Fruit fly (Drosophila melanogaster) whole organism, embryonic: ENCODE measurements around the gene CG5265.

Source experiments
- Bteb2 ChIP-seq: fragments of 200-800 bp; sonication (Bioruptor generic); optimal IDR thresholded peaks from 2 replicates; lab custom pipeline; 2016; ENCODE audit warnings: missing biosample characterization, missing genetic modification characterization
- CG11723 ChIP-seq: fragments of 200-800 bp; sonication (Bioruptor generic); optimal IDR thresholded peaks from 2 replicates; lab custom pipeline; 2017; ENCODE audit warnings: missing biosample characterization, mild to moderate bottlenecking, missing genetic modification characterization
- CG12744 ChIP-seq: fragments of 200-800 bp; sonication (Bioruptor generic); optimal IDR thresholded peaks from 2 replicates; lab custom pipeline; 2016; ENCODE audit warnings: missing biosample characterization, missing genetic modification characterization
- CG13123 ChIP-seq: fragments of 200-800 bp; sonication (Bioruptor generic); optimal IDR thresholded peaks from 2 replicates; lab custom pipeline; 2016; ENCODE audit warnings: missing biosample characterization, missing genetic modification characterization
- CG13296 ChIP-seq: fragments of 200-800 bp; sonication (Bioruptor generic); optimal IDR thresholded peaks from 3 replicates; lab custom pipeline; 2018; ENCODE audit warnings: missing biosample characterization, mild to moderate bottlenecking, missing genetic modification characterization
- CG14860 ChIP-seq: fragments of 200-800 bp; sonication (Bioruptor generic); IDR thresholded peaks from 3 replicates; pipeline ENCODE4 v1.3.6; 2022; ENCODE audit warnings: missing biosample characterization, missing genetic modification characterization; ENCODE audit not compliant: partially characterized antibody
- CG1647 ChIP-seq: fragments of 200-800 bp; sonication (Bioruptor generic); optimal IDR thresholded peaks from 3 replicates; lab custom pipeline; 2016; ENCODE audit warnings: missing biosample characterization, missing genetic modification characterization
- CG16815 ChIP-seq: fragments of 200-800 bp; sonication (Bioruptor generic); optimal IDR thresholded peaks from 3 replicates; lab custom pipeline; 2017; ENCODE audit warnings: missing biosample characterization, mild to moderate bottlenecking, missing genetic modification characterization
- CG17186 ChIP-seq: fragments of 200-800 bp; sonication (Bioruptor generic); optimal IDR thresholded peaks from 3 replicates; lab custom pipeline; 2017; ENCODE audit warnings: missing biosample characterization, missing genetic modification reagents, missing genetic modification characterization
- CG18764 ChIP-seq: fragments of 200-800 bp; sonication (Bioruptor generic); optimal IDR thresholded peaks from 3 replicates; lab custom pipeline; 2016; ENCODE audit warnings: missing biosample characterization, missing genetic modification characterization
- CG34376 ChIP-seq: fragments of 200-800 bp; sonication (Bioruptor generic); optimal IDR thresholded peaks from 2 replicates; lab custom pipeline; 2018; ENCODE audit warnings: missing biosample characterization, mild to moderate bottlenecking, missing genetic modification characterization
- CG3838 ChIP-seq: fragments of 200-800 bp; sonication (Bioruptor generic); optimal IDR thresholded peaks from 3 replicates; lab custom pipeline; 2016; ENCODE audit warnings: missing biosample characterization, missing genetic modification characterization
- CG8359 ChIP-seq: fragments of 200-800 bp; sonication (Bioruptor generic); optimal IDR thresholded peaks from 2 replicates; lab custom pipeline; 2017; ENCODE audit warnings: missing biosample characterization, mild to moderate bottlenecking, missing genetic modification characterization, borderline replicate concordance
- CG9932 ChIP-seq: fragments of 200-800 bp; sonication (Bioruptor generic); IDR thresholded peaks from 2 replicates; pipeline ENCODE4 v1.3.6; 2022; ENCODE audit warnings: missing biosample characterization, missing genetic modification characterization
- Dbx ChIP-seq: fragments of 200-800 bp; sonication (Bioruptor generic); IDR thresholded peaks from 3 replicates; pipeline ENCODE4 v1.3.6; 2022; ENCODE audit warnings: missing biosample characterization, missing genetic modification characterization
- Max ChIP-seq: fragments of 200-800 bp; sonication (Bioruptor generic); optimal IDR thresholded peaks from 2 replicates; lab custom pipeline; 2016; ENCODE audit warnings: missing biosample characterization, mild to moderate bottlenecking, missing genetic modification characterization
- NFAT ChIP-seq: fragments of 200-800 bp; sonication (Bioruptor generic); IDR thresholded peaks from 2 replicates; pipeline ENCODE4 v1.3.6; 2022; ENCODE audit warnings: missing biosample characterization, missing genetic modification characterization
- NfI ChIP-seq: fragments of 200-800 bp; sonication (Bioruptor generic); optimal IDR thresholded peaks from 3 replicates; lab custom pipeline; 2018; ENCODE audit warnings: missing biosample characterization, mild to moderate bottlenecking, missing genetic modification characterization, moderate library complexity
- Opbp ChIP-seq: fragments of 200-800 bp; sonication (Bioruptor generic); IDR thresholded peaks from 3 replicates; pipeline ENCODE4 v1.3.6; 2022; ENCODE audit warnings: missing biosample characterization, missing genetic modification characterization; ENCODE audit not compliant: partially characterized antibody
- Ptx1 ChIP-seq: fragments of 200-800 bp; sonication (Bioruptor generic); IDR thresholded peaks from 2 replicates; pipeline ENCODE4 v1.3.6; 2022; ENCODE audit warnings: missing biosample characterization, missing genetic modification characterization
- Trl ChIP-seq, 3 experiments: fragments of >200 bp in 2 of 3; fragments of 200-800 bp in 1 of 3; sonication (Bioruptor generic) in 1 of 3; optimal IDR thresholded peaks; 2 replicates in 1 of 3; 3 replicates in 2 of 3; lab custom pipeline; 2016 to 2017; ENCODE audit warnings: missing biosample characterization in 1 of 3, missing genetic modification characterization in 1 of 3
- Xbp1 ChIP-seq: fragments of 200-800 bp; sonication (Bioruptor generic); optimal IDR thresholded peaks from 3 replicates; lab custom pipeline; 2016; ENCODE audit warnings: missing biosample characterization, mild to moderate bottlenecking, missing genetic modification characterization
- Xrp1 ChIP-seq: fragments of 200-800 bp; sonication (Bioruptor generic); IDR thresholded peaks from 2 replicates; pipeline ENCODE4 v1.3.6; 2022; ENCODE audit warnings: missing biosample characterization, missing genetic modification characterization
- ab ChIP-seq: fragments of 200-800 bp; sonication (Bioruptor generic); optimal IDR thresholded peaks from 2 replicates; lab custom pipeline; 2016; ENCODE audit warnings: missing biosample characterization, missing genetic modification characterization
- disco-r ChIP-seq: fragments of 200-800 bp; sonication (Bioruptor generic); optimal IDR thresholded peaks from 2 replicates; lab custom pipeline; 2016; ENCODE audit warnings: missing biosample characterization, missing genetic modification characterization
- fd3F ChIP-seq: fragments of 200-800 bp; sonication (Bioruptor generic); optimal IDR thresholded peaks from 2 replicates; lab custom pipeline; 2018; ENCODE audit warnings: missing biosample characterization, mild to moderate bottlenecking, missing genetic modification characterization, moderate library complexity
- gem ChIP-seq: fragments of 200-800 bp; sonication (Bioruptor generic); optimal IDR thresholded peaks from 2 replicates; lab custom pipeline; 2019; ENCODE audit warnings: missing biosample characterization, mild to moderate bottlenecking, missing genetic modification characterization, moderate library complexity
- jigr1 ChIP-seq: fragments of 200-800 bp; sonication (Bioruptor generic); IDR thresholded peaks from 3 replicates; pipeline ENCODE4 v1.3.6; 2022; ENCODE audit warnings: missing biosample characterization, missing genetic modification characterization
- nmo ChIP-seq: fragments of 200-800 bp; sonication (Bioruptor generic); optimal IDR thresholded peaks from 2 replicates; lab custom pipeline; 2018; ENCODE audit warnings: missing biosample characterization, mild to moderate bottlenecking, missing genetic modification characterization, moderate library complexity
- psq ChIP-seq: fragments of 200-800 bp; sonication (Bioruptor generic); optimal IDR thresholded peaks from 2 replicates; lab custom pipeline; 2017; ENCODE audit warnings: missing biosample characterization, missing genetic modification characterization
- slbo ChIP-seq: fragments of 200-800 bp; sonication (Bioruptor generic); IDR thresholded peaks from 2 replicates; pipeline ENCODE4 v1.3.6; 2022; ENCODE audit warnings: missing biosample characterization, missing genetic modification characterization
- trem ChIP-seq: fragments of 200-800 bp; optimal IDR thresholded peaks from 3 replicates; lab custom pipeline; 2019; ENCODE audit warnings: missing biosample characterization, mild to moderate bottlenecking, missing genetic modification characterization, moderate library complexity
- unc-4 ChIP-seq: fragments of 200-800 bp; sonication (Bioruptor generic); IDR thresholded peaks from 2 replicates; pipeline ENCODE4 v1.3.6; 2022; ENCODE audit warnings: missing biosample characterization, missing genetic modification characterization; ENCODE audit not compliant: partially characterized antibody
- zen2 ChIP-seq: fragments of 200-800 bp; sonication (Bioruptor generic); IDR thresholded peaks from 3 replicates; pipeline ENCODE4 v1.3.6; 2022; ENCODE audit warnings: missing biosample characterization, missing genetic modification characterization; ENCODE audit not compliant: partially characterized antibody
- zfh1 ChIP-seq: fragments of 200-800 bp; sonication (Bioruptor generic); IDR thresholded peaks from 3 replicates; pipeline ENCODE4 v1.3.6; 2022; ENCODE audit warnings: missing biosample characterization, missing genetic modification characterization

Gene CG5265

dm6 chr3R:17125339-17126044, 13.3 kb upstream of the CG5265 start, which contains the start of gene cher (continued):
- TF ChIP-seq CG8359 (GFP tag; lab: Kevin White, UChicago) (peak; percentile 97), unc-4 (GFP tag; lab: Robert Waterston, UW) (no peak), CG18764 (GFP tag; lab: Kevin White, UChicago) (no peak), CG17186 (GFP tag; lab: Kevin White, UChicago) (no peak), NFAT (GFP tag; lab: Robert Waterston, UW) (no peak), NfI (GFP tag; lab: Kevin White, UChicago) (no peak), CG1647 (GFP tag; lab: Kevin White, UChicago) (no peak), slbo (GFP tag; lab: Robert Waterston, UW) (no peak), Bteb2 (GFP tag; lab: Kevin White, UChicago) (no peak), Xbp1 (no peak), Ptx1 (GFP tag; lab: Robert Waterston, UW) (no peak)

DNA sequence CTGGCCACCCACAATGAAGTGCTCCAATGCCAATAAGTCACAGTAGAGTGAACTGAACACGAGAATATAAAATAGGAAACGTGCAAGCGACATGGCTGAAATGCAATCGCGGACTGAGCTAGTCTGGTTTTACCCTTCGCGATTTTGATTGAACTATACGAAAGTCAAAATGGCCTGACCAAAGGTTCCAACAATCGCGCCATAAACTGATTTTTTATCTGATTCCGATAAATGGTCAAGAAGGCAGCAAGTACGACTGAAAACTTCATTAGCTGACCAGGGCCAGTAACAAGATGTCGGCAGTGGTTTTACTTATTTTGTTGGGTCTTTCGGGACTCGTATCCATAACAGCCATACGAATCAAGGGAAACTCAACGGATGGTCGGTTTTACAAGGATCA, 12.0 kb upstream of the CG5265 start, which contains the start of the genes CG17477 and CG31269:
Gene CG17477, minus strand, starts transcription at position 101 of the 400 bp plus-strand sequence.
Gene CG31269, plus strand, starts transcription at position 289 of the 400 bp plus-strand sequence.
- TF ChIP-seq CG13123 (GFP tag; lab: Kevin White, UChicago) (no peak), Dbx (no peak), CG34376 (no peak), fd3F (GFP tag; lab: Kevin White, UChicago) (no peak), CG12744 (GFP tag; lab: Kevin White, UChicago) (no peak), Max (GFP tag; lab: Kevin White, UChicago) (no peak), disco-r (GFP tag; lab: Kevin White, UChicago) (no peak), CG14860 (no peak), psq (GFP tag; lab: Kevin White, UChicago) (no peak), CG13296 (GFP tag; lab: Kevin White, UChicago) (no peak), CG16815 (GFP tag; lab: Kevin White, UChicago) (no peak), Xrp1 (GFP tag; lab: Robert Waterston, UW) (no peak), ab (GFP tag; lab: Kevin White, UChicago) (no peak), CG3838 (GFP tag; lab: Kevin White, UChicago) (no peak), nmo (GFP tag; lab: Kevin White, UChicago) (no peak), CG11723 (GFP tag; lab: Kevin White, UChicago) (no peak), Opbp (GFP tag; lab: Robert Waterston, UW) (no peak)

dm6 chr3R:17127912-17128311, 10.9 kb upstream of the CG5265 start, which contains the start of gene CG31265:
CG31265 (plus strand) TSS chr3R:17128212.
- TF ChIP-seq jigr1 (GFP tag; lab: Robert Waterston, UW) (no peak), Trl (optimal IDR thresholded peaks at IDR 0.05; lab: Kevin White, UChicago) (no peak), Trl (GFP tag; optimal IDR thresholded peaks at IDR 0.05; lab: Kevin White, UChicago) (no peak), gem (no peak), CG9932 (GFP tag; lab: Robert Waterston, UW) (no peak), zen2 (no peak), zfh1 (no peak), trem (tag; lab: Kevin White, UChicago) (no peak)
